Fruit fly (Drosophila melanogaster): ENCODE results near the gene CG1092.

The CG1092 gene

DNA sequence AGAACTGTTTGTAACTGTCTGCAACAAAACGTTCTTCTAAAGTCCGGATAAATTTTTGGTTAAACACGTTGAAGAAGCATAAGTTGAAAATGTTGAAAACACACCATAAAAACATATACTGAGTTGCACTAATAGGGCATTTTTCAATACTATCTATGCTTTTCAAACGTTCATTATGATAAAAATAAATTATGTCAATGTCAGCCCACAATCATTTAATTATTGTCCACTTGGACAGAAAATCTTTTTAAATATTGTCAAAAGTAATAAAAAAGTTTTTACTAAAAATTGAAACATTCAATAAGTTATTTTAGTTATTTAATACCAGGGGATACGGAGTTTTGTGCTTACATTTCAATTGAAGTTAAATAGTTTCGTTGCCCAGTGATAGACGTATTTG, at the start of gene CG1092:
Gene CG1092, plus strand, starts transcription at position 301 of the 400 bp plus-strand sequence.
- no peak for TF ChIP-seq insv (optimal IDR thresholded peaks at IDR 0.05)
- TF ChIP-seq h (optimal IDR thresholded peaks at IDR 0.05), result no peak
- TF ChIP-seq psq (optimal IDR thresholded peaks at IDR 0.05), result no peak
- TF ChIP-seq Myc (optimal IDR thresholded peaks at IDR 0.05), result no peak
- TF ChIP-seq Sin3A (optimal IDR thresholded peaks at IDR 0.05), result no peak
- no peak for TF ChIP-seq ttk (optimal IDR thresholded peaks at IDR 0.05)

dm6 chr3R:4220030-4220429, 46.5 kb upstream of the CG1092 start, which contains the start of gene CG31516:
CG31516 (minus strand) TSS chr3R:4220130.
- TF ChIP-seq Sin3A (optimal IDR thresholded peaks at IDR 0.05) (no peak), h (optimal IDR thresholded peaks at IDR 0.05) (no peak), psq (optimal IDR thresholded peaks at IDR 0.05) (no peak), ttk (optimal IDR thresholded peaks at IDR 0.05) (no peak), insv (optimal IDR thresholded peaks at IDR 0.05) (no peak), Myc (optimal IDR thresholded peaks at IDR 0.05) (no peak)

dm6 chr3R:4220780-4221179, 45.8 kb upstream of the CG1092 start:
- no peak for TF ChIP-seq ttk (optimal IDR thresholded peaks at IDR 0.05)
- no peak for TF ChIP-seq h (optimal IDR thresholded peaks at IDR 0.05)

DNA sequence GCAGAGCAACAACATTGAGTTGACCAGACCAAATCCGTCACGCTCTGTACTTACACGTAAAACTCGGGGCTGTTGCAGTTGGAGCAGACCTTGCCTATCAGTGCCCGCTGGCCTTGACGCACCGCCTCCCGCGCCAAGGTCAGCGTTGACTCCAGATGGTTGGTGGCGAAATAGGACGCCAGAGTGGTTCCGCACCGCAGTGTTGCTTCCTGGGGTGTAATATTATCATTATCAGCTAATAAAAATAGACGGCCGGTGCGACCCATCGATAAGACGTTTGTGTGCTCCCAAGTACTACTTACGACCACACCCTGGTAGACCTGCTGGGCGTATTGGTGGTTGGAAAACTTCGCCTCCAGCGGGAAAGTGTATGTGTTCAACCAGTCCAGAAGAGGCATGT, 38.1 kb upstream of the CG1092 start:
- TF ChIP-seq Sin3A (optimal IDR thresholded peaks at IDR 0.05) (no peak), h (optimal IDR thresholded peaks at IDR 0.05) (no peak), psq (optimal IDR thresholded peaks at IDR 0.05) (no peak), Myc (optimal IDR thresholded peaks at IDR 0.05) (no peak)

DNA sequence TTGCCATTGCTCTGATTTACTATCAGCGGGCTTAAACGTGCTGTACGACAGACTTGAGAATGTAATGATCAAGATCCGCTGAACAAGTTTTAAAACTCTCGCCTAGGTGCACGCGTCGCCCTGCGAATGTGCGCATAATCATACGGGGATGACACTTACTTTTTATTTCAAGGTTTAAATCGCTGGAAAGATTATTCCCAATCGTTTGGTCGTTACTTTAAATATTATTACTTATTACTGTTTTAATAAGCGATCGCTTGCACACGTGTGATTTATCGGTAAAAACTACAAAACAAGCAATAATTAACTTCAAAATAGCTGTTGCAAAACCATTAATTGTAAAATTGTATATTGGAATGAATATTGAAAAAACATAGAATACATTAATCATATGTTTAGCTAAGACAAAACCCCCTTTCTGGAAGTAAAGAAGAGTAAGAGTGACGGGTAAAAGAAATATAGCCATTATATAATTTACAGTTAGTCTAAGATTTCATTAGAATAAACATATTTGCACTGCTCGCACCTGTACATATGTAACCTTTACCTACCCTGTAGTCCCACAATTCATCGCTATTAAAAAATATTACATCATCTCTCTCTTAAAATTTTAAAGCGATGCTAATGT, 37.3 kb upstream of the CG1092 start, which contains the start of gene DhpD:
Gene DhpD, minus strand, starts transcription at position 102 of the 628 bp plus-strand sequence.
- no peak for TF ChIP-seq Sin3A (optimal IDR thresholded peaks at IDR 0.05)
- no peak for TF ChIP-seq insv (optimal IDR thresholded peaks at IDR 0.05)
- TF ChIP-seq h (optimal IDR thresholded peaks at IDR 0.05), result no peak
- TF ChIP-seq psq (optimal IDR thresholded peaks at IDR 0.05), result no peak
- TF ChIP-seq ttk (optimal IDR thresholded peaks at IDR 0.05), result no peak
- no peak for TF ChIP-seq Myc (optimal IDR thresholded peaks at IDR 0.05)

dm6 chr3R:4232139-4233017, 34.2 kb upstream of the CG1092 start, which contains the start of gene CG14641:
CG14641 (minus strand) TSS chr3R:4232342.
- TF ChIP-seq insv (optimal IDR thresholded peaks at IDR 0.05), result no peak
- no peak for TF ChIP-seq psq (optimal IDR thresholded peaks at IDR 0.05)
- no peak for TF ChIP-seq ttk (optimal IDR thresholded peaks at IDR 0.05)
- no peak for TF ChIP-seq Myc (optimal IDR thresholded peaks at IDR 0.05)
- TF ChIP-seq h (optimal IDR thresholded peaks at IDR 0.05), result no peak
- TF ChIP-seq Sin3A (optimal IDR thresholded peaks at IDR 0.05), result no peak

dm6 chr3R:4233018-4233385, 33.6 kb upstream of the CG1092 start, which contains the start of gene abs:
abs (plus strand) TSS chr3R:4233047.
- TF ChIP-seq ttk (optimal IDR thresholded peaks at IDR 0.05) (no peak), Sin3A (optimal IDR thresholded peaks at IDR 0.05) (no peak), psq (optimal IDR thresholded peaks at IDR 0.05) (no peak), Myc (optimal IDR thresholded peaks at IDR 0.05) (no peak)

DNA sequence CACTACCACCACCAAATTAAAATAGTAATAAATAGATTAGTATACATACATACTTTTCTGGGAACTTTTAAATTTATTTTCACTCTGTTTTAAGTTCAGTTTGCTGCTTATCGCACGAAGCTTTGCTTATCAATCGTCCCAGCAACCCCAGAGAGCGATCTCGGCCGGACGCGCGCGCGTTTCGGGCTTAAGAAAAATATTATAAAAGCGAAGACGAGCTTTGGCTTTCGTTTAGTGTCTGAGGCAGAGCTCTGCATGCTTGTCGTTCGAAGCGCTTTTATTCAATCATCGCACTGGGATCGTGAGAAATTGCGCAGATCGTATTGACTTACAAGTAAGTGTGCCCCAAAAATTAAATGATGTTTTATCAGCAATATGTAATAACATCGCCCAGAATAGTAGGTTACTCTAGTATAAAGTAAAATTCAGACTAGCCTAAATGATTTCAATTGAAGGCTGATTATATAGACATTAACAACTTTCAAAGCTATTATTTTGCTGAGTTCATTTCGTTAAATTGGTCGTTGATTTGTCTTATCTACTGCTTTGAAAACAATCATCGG, 31.5 kb upstream of the CG1092 start, which contains the start of gene Gel:
Gene Gel, plus strand, starts transcription at position 227 of the 563 bp plus-strand sequence.
- no peak for TF ChIP-seq insv (optimal IDR thresholded peaks at IDR 0.05)
- no peak for TF ChIP-seq Sin3A (optimal IDR thresholded peaks at IDR 0.05)
- TF ChIP-seq h (optimal IDR thresholded peaks at IDR 0.05), result no peak
- no peak for TF ChIP-seq Myc (optimal IDR thresholded peaks at IDR 0.05)
- TF ChIP-seq psq (optimal IDR thresholded peaks at IDR 0.05), result no peak
- TF ChIP-seq ttk (optimal IDR thresholded peaks at IDR 0.05), result no peak

DNA sequence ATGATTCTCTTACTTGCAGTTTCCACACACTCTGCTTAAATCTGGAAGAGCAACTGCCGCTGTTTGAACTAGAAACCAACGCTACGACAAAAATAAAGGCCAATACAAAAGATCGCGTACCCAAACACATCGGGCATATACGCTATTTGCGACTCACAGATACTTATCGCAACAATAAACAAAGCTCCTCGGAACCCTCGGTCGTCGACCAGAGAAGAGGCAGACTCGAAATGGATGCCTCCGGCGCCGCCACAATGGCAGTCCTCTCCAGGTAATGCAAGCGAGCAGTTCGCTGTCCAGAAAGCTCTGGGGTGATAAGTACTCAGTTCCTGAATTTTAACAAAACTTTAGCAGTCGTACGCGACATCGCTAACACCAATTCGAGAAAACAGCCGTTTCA, 30.0 kb upstream of the CG1092 start:
- TF ChIP-seq ttk (optimal IDR thresholded peaks at IDR 0.05) (no peak), psq (optimal IDR thresholded peaks at IDR 0.05) (no peak), insv (optimal IDR thresholded peaks at IDR 0.05) (no peak), h (optimal IDR thresholded peaks at IDR 0.05) (no peak), Myc (optimal IDR thresholded peaks at IDR 0.05) (no peak), Sin3A (optimal IDR thresholded peaks at IDR 0.05) (no peak)

- TF ChIP-seq Myc (optimal IDR thresholded peaks at IDR 0.05), result no peak
- no peak for TF ChIP-seq Sin3A (optimal IDR thresholded peaks at IDR 0.05)
- TF ChIP-seq psq (optimal IDR thresholded peaks at IDR 0.05), result no peak
- TF ChIP-seq h (optimal IDR thresholded peaks at IDR 0.05), result no peak
Measured at dm6 chr3R:4241776-4242175, 24.8 kb upstream of the CG1092 start.

- no peak for TF ChIP-seq Sin3A (optimal IDR thresholded peaks at IDR 0.05)
- no peak for TF ChIP-seq insv (optimal IDR thresholded peaks at IDR 0.05)
- TF ChIP-seq psq (optimal IDR thresholded peaks at IDR 0.05), result no peak
- TF ChIP-seq Myc (optimal IDR thresholded peaks at IDR 0.05), result no peak
- TF ChIP-seq h (optimal IDR thresholded peaks at IDR 0.05), result no peak
- TF ChIP-seq ttk (optimal IDR thresholded peaks at IDR 0.05), result no peak
Measured at dm6 chr3R:4242209-4242887, 24.2 kb upstream of the CG1092 start, which contains the start of gene CG14642. CG14642 (minus strand) TSS chr3R:4242717.

All from Kc167 (cell line).